Fruit fly (Drosophila melanogaster) whole organism, embryonic: ENCODE measurements around the gene Kap3.

Experiments
- ATbp ChIP-seq: fragments of 200-800 bp; sonication (Bioruptor generic); optimal IDR thresholded peaks from 2 replicates; lab custom pipeline; 2017; ENCODE audit warnings: missing biosample characterization, mild to moderate bottlenecking, missing genetic modification characterization, missing genetic modification reagents
- aop ChIP-seq: fragments of 200-800 bp; sonication (Bioruptor generic); IDR thresholded peaks from 2 replicates; pipeline ENCODE4 v1.3.6; 2022; ENCODE audit warnings: missing biosample characterization, missing genetic modification characterization
- dan ChIP-seq: fragments of 200-800 bp; sonication (Bioruptor generic); IDR thresholded peaks from 2 replicates; pipeline ENCODE4 v1.3.6; 2022; ENCODE audit warnings: missing biosample characterization, missing genetic modification characterization
- insv ChIP-seq, 2 experiments: fragments of 200-800 bp; sonication (Bioruptor generic); optimal IDR thresholded peaks; 3 replicates each; lab custom pipeline; 2016 to 2018; ENCODE audit warnings: missing biosample characterization in 2 of 2, missing genetic modification characterization in 2 of 2
- ken ChIP-seq: fragments of 200-800 bp; sonication (Bioruptor generic); IDR thresholded peaks from 3 replicates; pipeline ENCODE4 v1.3.6; 2022; ENCODE audit warnings: missing biosample characterization, missing genetic modification characterization
- psq ChIP-seq: fragments of 200-800 bp; sonication (Bioruptor generic); optimal IDR thresholded peaks from 2 replicates; lab custom pipeline; 2017; ENCODE audit warnings: missing biosample characterization, missing genetic modification characterization
- pum ChIP-seq: fragments of 200-800 bp; sonication (Bioruptor generic); optimal IDR thresholded peaks from 2 replicates; lab custom pipeline; 2016; ENCODE audit warnings: missing biosample characterization, missing genetic modification characterization
- scrt ChIP-seq: fragments of 200-800 bp; sonication (Bioruptor generic); optimal IDR thresholded peaks from 2 replicates; lab custom pipeline; 2018; ENCODE audit warnings: missing biosample characterization, mild to moderate bottlenecking, missing genetic modification characterization, moderate library complexity
- tll ChIP-seq, 2 experiments: fragments of 200-800 bp in 1 of 2; fragments of >200 bp in 1 of 2; sonication (Bioruptor generic) in 1 of 2; optimal IDR thresholded peaks; 2 replicates each; lab custom pipeline; 2017 to 2019; ENCODE audit warnings: missing biosample characterization in 2 of 2, missing genetic modification characterization in 2 of 2, mild to moderate bottlenecking in 1 of 2, moderate library complexity in 1 of 2
- vnd ChIP-seq: fragments of 200-800 bp; sonication (Bioruptor generic); IDR thresholded peaks from 3 replicates; pipeline ENCODE4 v1.3.6; 2022; ENCODE audit warnings: missing biosample characterization, missing genetic modification characterization; ENCODE audit not compliant: partially characterized antibody

DNA sequence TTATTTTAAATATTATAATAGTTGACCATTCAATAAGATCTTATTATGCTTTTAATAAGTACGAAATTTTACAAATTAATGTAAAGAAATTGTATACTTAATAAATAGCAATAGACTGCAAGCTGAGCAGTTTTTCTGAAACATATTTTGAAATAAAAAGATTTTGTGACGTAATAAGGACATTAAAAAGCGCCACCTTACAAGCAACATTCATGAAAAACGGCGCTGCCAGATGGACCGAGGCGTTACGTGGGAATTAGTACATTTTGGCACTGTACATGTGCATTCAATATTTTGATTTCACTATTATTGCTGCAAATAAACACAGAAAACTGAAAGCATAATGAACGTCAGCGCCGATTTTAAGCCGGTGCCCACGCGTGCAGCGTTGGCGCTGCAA, 8.9 kb upstream of the Kap3 start, which contains the start of gene CG1738:
- TF ChIP-seq tll (GFP tag; optimal IDR thresholded peaks at IDR 0.05; lab: Kevin White, UChicago), result no peak
- TF ChIP-seq pum (GFP tag; lab: Kevin White, UChicago), result no peak
- TF ChIP-seq scrt (GFP tag; lab: Kevin White, UChicago), result peak; percentile 5
- TF ChIP-seq dan (GFP tag; lab: Robert Waterston, UW), result no peak
- TF ChIP-seq vnd (GFP tag; lab: Robert Waterston, UW), result no peak
- no peak for TF ChIP-seq insv (GFP tag; optimal IDR thresholded peaks at IDR 0.05; lab: Kevin White, UChicago)
- TF ChIP-seq aop (GFP tag; lab: Robert Waterston, UW), result no peak
- TF ChIP-seq psq, result no peak
- no peak for TF ChIP-seq ATbp (GFP tag; lab: Kevin White, UChicago)
- no peak for TF ChIP-seq ken (GFP tag; lab: Robert Waterston, UW)
